Worm (Caenorhabditis elegans) whole organism, mixed stage, embryonic: Measurements from ENCODE around the gene Y57G11C.1130.

Experiments used
- M03D4.4 ChIP-seq: sonication (generic microtip); optimal IDR thresholded peaks from 2 replicates; lab custom pipeline; 2017; ENCODE audit warnings: mild to moderate bottlenecking, missing genetic modification characterization, missing compliant biosample characterization
- bed-3 ChIP-seq: fragments of 200-800 bp; sonication (Bioruptor generic); optimal IDR thresholded peaks from 3 replicates; lab custom pipeline; 2018; ENCODE audit warnings: mild to moderate bottlenecking, missing genetic modification characterization, moderate library complexity, missing compliant biosample characterization
- blmp-1 ChIP-seq: fragments of 150-350 bp; optimal IDR thresholded peaks from 2 replicates; lab custom pipeline; 2014; ENCODE audit warnings: missing biosample characterization, missing genetic modification characterization
- ceh-39 ChIP-seq: fragments of 150-350 bp; optimal IDR thresholded peaks from 2 replicates; lab custom pipeline; 2014; ENCODE audit warnings: missing biosample characterization, missing genetic modification characterization
- ceh-43 ChIP-seq: fragments of 200-800 bp; sonication (Bioruptor generic); optimal IDR thresholded peaks from 2 replicates; lab custom pipeline; 2018; ENCODE audit warnings: mild to moderate bottlenecking, missing genetic modification characterization, moderate library complexity, missing compliant biosample characterization
- ceh-83 ChIP-seq: fragments of 200-800 bp; sonication (Bioruptor generic); optimal IDR thresholded peaks from 2 replicates; lab custom pipeline; 2018; ENCODE audit warnings: mild to moderate bottlenecking, missing genetic modification characterization, missing compliant biosample characterization
- ces-1 ChIP-seq: fragments of 150-350 bp; optimal IDR thresholded peaks from 2 replicates; lab custom pipeline; 2014; ENCODE audit warnings: missing biosample characterization, missing genetic modification reagents, missing genetic modification characterization
- cnd-1 ChIP-seq: fragments of 200-800 bp; sonication (Bioruptor generic); optimal IDR thresholded peaks from 2 replicates; lab custom pipeline; 2018; ENCODE audit warnings: mild to moderate bottlenecking, missing genetic modification characterization, missing compliant biosample characterization
- drap-1 ChIP-seq: fragments of 200-800 bp; sonication (Bioruptor generic); optimal IDR thresholded peaks from 3 replicates; lab custom pipeline; 2018; ENCODE audit warnings: mild to moderate bottlenecking, missing genetic modification characterization, missing compliant biosample characterization
- elt-1 ChIP-seq: sonication (generic microtip); optimal IDR thresholded peaks from 2 replicates; lab custom pipeline; 2017; ENCODE audit warnings: missing genetic modification characterization, mild to moderate bottlenecking, missing compliant biosample characterization, antibody characterized with exemption, moderate library complexity, borderline replicate concordance; ENCODE audit not compliant: insufficient read depth
- elt-3 ChIP-seq: fragments of 150-350 bp; optimal IDR thresholded peaks from 2 replicates; lab custom pipeline; 2014; ENCODE audit warnings: missing biosample characterization, missing genetic modification characterization
- flh-1 ChIP-seq: fragments of 200-800 bp; sonication (Bioruptor generic); optimal IDR thresholded peaks from 2 replicates; lab custom pipeline; 2018; ENCODE audit warnings: mild to moderate bottlenecking, missing genetic modification characterization, moderate library complexity, missing compliant biosample characterization
- ham-2 ChIP-seq: fragments of 200-800 bp; sonication (Bioruptor generic); optimal IDR thresholded peaks from 2 replicates; lab custom pipeline; 2018; ENCODE audit warnings: mild to moderate bottlenecking, missing genetic modification characterization, missing compliant biosample characterization
- hlh-1 ChIP-seq: fragments of 150-350 bp; optimal IDR thresholded peaks from 2 replicates; lab custom pipeline; 2014; ENCODE audit warnings: missing biosample characterization, missing genetic modification reagents, missing genetic modification characterization
- lin-13 ChIP-seq: fragments of 150-350 bp; optimal IDR thresholded peaks from 2 replicates; lab custom pipeline; 2014; ENCODE audit warnings: missing biosample characterization, missing genetic modification characterization
- lin-32 ChIP-seq: fragments of 200-800 bp; sonication (Bioruptor generic); optimal IDR thresholded peaks from 2 replicates; lab custom pipeline; 2018; ENCODE audit warnings: mild to moderate bottlenecking, missing genetic modification characterization, missing compliant biosample characterization
- lsy-2 ChIP-seq: fragments of 150-350 bp; optimal IDR thresholded peaks from 2 replicates; lab custom pipeline; 2014; ENCODE audit warnings: missing biosample characterization, missing genetic modification characterization
- mab-5 ChIP-seq: fragments of 150-350 bp; optimal IDR thresholded peaks from 2 replicates; lab custom pipeline; 2014; ENCODE audit warnings: missing biosample characterization, missing genetic modification characterization
- mep-1 ChIP-seq: fragments of 150-350 bp; optimal IDR thresholded peaks from 2 replicates; lab custom pipeline; 2017; ENCODE audit warnings: missing biosample characterization, missing genetic modification reagents, missing genetic modification characterization, inconsistent platforms
- mls-2 ChIP-seq: sonication (generic microtip); optimal IDR thresholded peaks from 2 replicates; lab custom pipeline; 2016; ENCODE audit warnings: mild to moderate bottlenecking, missing genetic modification characterization, moderate library complexity, missing compliant biosample characterization
- nhr-12 ChIP-seq: fragments of 150-350 bp; optimal IDR thresholded peaks from 2 replicates; lab custom pipeline; 2014; ENCODE audit warnings: missing biosample characterization, missing genetic modification characterization
- nhr-2 ChIP-seq: fragments of 150-350 bp; optimal IDR thresholded peaks from 2 replicates; lab custom pipeline; 2014; ENCODE audit warnings: missing biosample characterization, missing genetic modification characterization
- nhr-237 ChIP-seq: fragments of 150-350 bp; optimal IDR thresholded peaks from 2 replicates; lab custom pipeline; 2014; ENCODE audit warnings: missing biosample characterization, missing genetic modification characterization
- nhr-28 ChIP-seq: fragments of 150-350 bp; optimal IDR thresholded peaks from 2 replicates; lab custom pipeline; 2014; ENCODE audit warnings: missing biosample characterization, missing genetic modification characterization
- nhr-76 ChIP-seq: sonication (generic microtip); optimal IDR thresholded peaks from 2 replicates; lab custom pipeline; 2017; ENCODE audit warnings: missing biosample characterization, missing genetic modification characterization
- pha-4 ChIP-seq: fragments of 150-350 bp; optimal IDR thresholded peaks from 2 replicates; lab custom pipeline; 2018; ENCODE audit warnings: missing biosample characterization, missing genetic modification reagents, missing genetic modification characterization
- snpc-4 ChIP-seq: fragments of 150-350 bp; optimal IDR thresholded peaks from 2 replicates; lab custom pipeline; 2014; ENCODE audit warnings: missing biosample characterization, missing genetic modification characterization
- sptf-1 ChIP-seq: sonication (generic microtip); optimal IDR thresholded peaks from 2 replicates; lab custom pipeline; 2017; ENCODE audit warnings: mild to moderate bottlenecking, missing genetic modification characterization, moderate library complexity, missing compliant biosample characterization
- tbx-8 ChIP-seq: fragments of 200-800 bp; sonication (Bioruptor generic); optimal IDR thresholded peaks from 2 replicates; lab custom pipeline; 2018; ENCODE audit warnings: mild to moderate bottlenecking, missing genetic modification characterization, moderate library complexity, missing compliant biosample characterization
- unc-120 ChIP-seq: sonication (generic microtip); optimal IDR thresholded peaks from 2 replicates; lab custom pipeline; 2017; ENCODE audit warnings: missing genetic modification characterization, missing compliant biosample characterization; ENCODE audit not compliant: poor library complexity, severe bottlenecking
- unc-62 ChIP-seq: fragments of 150-350 bp; optimal IDR thresholded peaks from 2 replicates; lab custom pipeline; 2014; ENCODE audit warnings: missing biosample characterization, missing genetic modification reagents, missing genetic modification characterization

The Y57G11C.1130 gene

ce11 chrIV:14782211-14782610, at the start of gene Y57G11C.1130:
Y57G11C.1130 (plus strand) TSS chrIV:14782511.
- no peak for TF ChIP-seq lin-13 (tag; lab: Kevin White, UChicago)
- TF ChIP-seq blmp-1 (tag; lab: Kevin White, UChicago), result no peak
- no peak for TF ChIP-seq M03D4.4 (tag; lab: Kevin White, UChicago)
- TF ChIP-seq ham-2 (GFP tag; lab: Kevin White, UChicago), result no peak
- no peak for TF ChIP-seq unc-120 (tag; lab: Kevin White, UChicago)
- TF ChIP-seq cnd-1 (tag; lab: Kevin White, UChicago), result no peak
- no peak for TF ChIP-seq nhr-76 (tag; lab: Kevin White, UChicago)
- TF ChIP-seq tbx-8 (GFP tag; lab: Kevin White, UChicago), result no peak
- no peak for TF ChIP-seq mls-2
- TF ChIP-seq elt-3 (tag; lab: Kevin White, UChicago), result no peak
- TF ChIP-seq snpc-4, result no peak
- no peak for TF ChIP-seq ceh-83 (GFP tag; lab: Kevin White, UChicago)
- no peak for TF ChIP-seq sptf-1
- no peak for TF ChIP-seq nhr-28

DNA sequence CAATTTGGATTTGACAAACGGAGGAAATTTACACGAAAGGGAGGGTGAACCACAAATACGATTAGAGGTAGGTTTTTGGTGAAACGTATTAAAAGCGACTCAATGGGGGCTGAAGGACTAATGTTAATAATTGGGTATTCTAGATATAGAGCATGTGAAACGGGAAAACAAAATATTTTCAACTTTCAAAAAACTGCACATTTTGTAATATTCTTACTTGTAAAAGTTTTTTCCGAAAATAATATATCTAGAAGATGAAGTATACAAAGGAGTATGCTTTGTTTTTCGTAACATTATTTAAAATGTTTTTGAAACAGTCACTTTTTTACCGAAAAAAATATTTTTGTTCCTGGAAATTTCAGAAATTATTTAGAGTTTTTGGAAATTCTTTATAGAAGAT, 40.4 kb upstream of the Y57G11C.1130 start:
- TF ChIP-seq pha-4 (tag; lab: Kevin White, UChicago), result no peak
- TF ChIP-seq ham-2 (GFP tag; lab: Kevin White, UChicago), result no peak
- no peak for TF ChIP-seq flh-1 (GFP tag; lab: Kevin White, UChicago)
- no peak for TF ChIP-seq unc-120 (tag; lab: Kevin White, UChicago)
- TF ChIP-seq ces-1 (GFP tag; lab: Kevin White, UChicago), result no peak
- no peak for TF ChIP-seq mls-2
- TF ChIP-seq ceh-39 (tag; lab: Kevin White, UChicago), result no peak
- no peak for TF ChIP-seq snpc-4
- no peak for TF ChIP-seq nhr-28
- no peak for TF ChIP-seq unc-62
- TF ChIP-seq tbx-8 (GFP tag; lab: Kevin White, UChicago), result no peak
- TF ChIP-seq bed-3, result no peak
- TF ChIP-seq nhr-12 (tag; lab: Kevin White, UChicago), result no peak
- TF ChIP-seq lin-32 (GFP tag; lab: Kevin White, UChicago), result no peak
- no peak for TF ChIP-seq lin-13 (tag; lab: Kevin White, UChicago)

ce11 chrIV:14754912-14755311, 27.4 kb upstream of the Y57G11C.1130 start, which contains the start of gene Y57G11C.499:
Y57G11C.499 (minus strand) TSS chrIV:14754934.
- TF ChIP-seq M03D4.4 (tag; lab: Kevin White, UChicago) (no peak), mep-1 (tag; lab: Kevin White, UChicago) (no peak), lsy-2 (no peak), ces-1 (GFP tag; lab: Kevin White, UChicago) (no peak), unc-62 (no peak), nhr-237 (tag; lab: Kevin White, UChicago) (no peak), ceh-39 (tag; lab: Kevin White, UChicago) (no peak), nhr-76 (tag; lab: Kevin White, UChicago) (no peak), ham-2 (GFP tag; lab: Kevin White, UChicago) (no peak), mls-2 (no peak), elt-1 (tag; lab: Kevin White, UChicago) (no peak), lin-13 (tag; lab: Kevin White, UChicago) (no peak), blmp-1 (tag; lab: Kevin White, UChicago) (no peak), drap-1 (no peak), hlh-1 (no peak), bed-3 (no peak), cnd-1 (tag; lab: Kevin White, UChicago) (no peak)
- TF ChIP-seq, all 35 proteins: peak for 0

- no peak for TF ChIP-seq blmp-1 (tag; lab: Kevin White, UChicago)
- no peak for TF ChIP-seq ceh-43 (GFP tag; lab: Kevin White, UChicago)
- no peak for TF ChIP-seq snpc-4
- TF ChIP-seq tbx-8 (GFP tag; lab: Kevin White, UChicago), result no peak
- no peak for TF ChIP-seq cnd-1 (tag; lab: Kevin White, UChicago)
- TF ChIP-seq hlh-1, result no peak
- TF ChIP-seq nhr-76 (tag; lab: Kevin White, UChicago), result no peak
- TF ChIP-seq elt-1 (tag; lab: Kevin White, UChicago), result no peak
- TF ChIP-seq elt-3 (tag; lab: Kevin White, UChicago), result no peak
- TF ChIP-seq M03D4.4 (tag; lab: Kevin White, UChicago), result no peak
- TF ChIP-seq ceh-39 (tag; lab: Kevin White, UChicago), result no peak
- no peak for TF ChIP-seq nhr-12 (tag; lab: Kevin White, UChicago)
- no peak for TF ChIP-seq mab-5
- no peak for TF ChIP-seq bed-3
- no peak for TF ChIP-seq pha-4 (tag; lab: Kevin White, UChicago)
- TF ChIP-seq ceh-83 (GFP tag; lab: Kevin White, UChicago), result no peak
- TF ChIP-seq mep-1 (tag; lab: Kevin White, UChicago), result no peak
- TF ChIP-seq nhr-2 (tag; lab: Kevin White, UChicago), result no peak
- no peak for TF ChIP-seq ham-2 (GFP tag; lab: Kevin White, UChicago)
- no peak for TF ChIP-seq lin-32 (GFP tag; lab: Kevin White, UChicago)
Measured at ce11 chrIV:14757786-14758185, 24.5 kb upstream of the Y57G11C.1130 start.
